Worm (Caenorhabditis elegans): Measurements from ENCODE around the gene hst-2.

Gene hst-2

ce11 chrX:11248083-11248482 lies 41.1 kb upstream of the hst-2 start:
- TF ChIP-seq madf-2 (tag; optimal IDR thresholded peaks at IDR 0.05) (no peak), dve-1 (tag; optimal IDR thresholded peaks at IDR 0.05) (peak; percentile 27), lin-11 (tag; optimal IDR thresholded peaks at IDR 0.05) (no peak), fkh-10 (GFP tag; optimal IDR thresholded peaks at IDR 0.05) (no peak), tbx-7 (tag; optimal IDR thresholded peaks at IDR 0.05) (no peak), hlh-30 (tag; optimal IDR thresholded peaks at IDR 0.05; ENCODE audit: insufficient read depth) (peak; percentile 92), fkh-6 (tag; optimal IDR thresholded peaks at IDR 0.05) (peak; percentile 28), elt-2 (tag; optimal IDR thresholded peaks at IDR 0.05) (peak; percentile 3), rnt-1 (tag; optimal IDR thresholded peaks at IDR 0.05) (peak; percentile 37), hlh-6 (tag; optimal IDR thresholded peaks at IDR 0.05) (peak; percentile 75), ceh-2 (tag; optimal IDR thresholded peaks at IDR 0.05) (peak; percentile 59), pros-1 (tag; optimal IDR thresholded peaks at IDR 0.05) (no peak), F13H6.1 (tag; optimal IDR thresholded peaks at IDR 0.05) (no peak), C08G9.2 (tag; optimal IDR thresholded peaks at IDR 0.05) (peak; percentile 44), ceh-31 (tag; optimal IDR thresholded peaks at IDR 0.05) (peak; percentile 40), ets-4 (tag; optimal IDR thresholded peaks at IDR 0.05) (no peak), ceh-34 (tag; optimal IDR thresholded peaks at IDR 0.05) (peak; percentile 79), ceh-19 (GFP tag; optimal IDR thresholded peaks at IDR 0.05) (no peak), syd-9 (tag; optimal IDR thresholded peaks at IDR 0.05) (no peak), tbx-2 (tag; optimal IDR thresholded peaks at IDR 0.05) (peak; percentile 47), nfya-1 (tag; optimal IDR thresholded peaks at IDR 0.05) (peak; percentile 40), ceh-18 (tag; optimal IDR thresholded peaks at IDR 0.05) (peak; percentile 17), pha-2 (tag; optimal IDR thresholded peaks at IDR 0.05) (no peak), ref-2 (tag; optimal IDR thresholded peaks at IDR 0.05) (peak; percentile 19), sdc-2 (tag; optimal IDR thresholded peaks at IDR 0.05) (peak; percentile 58)

- TF ChIP-seq elt-2 (tag; optimal IDR thresholded peaks at IDR 0.05) (no peak), K09A11.1 (tag; optimal IDR thresholded peaks at IDR 0.05; ENCODE audit: insufficient read depth) (no peak), fkh-6 (tag; optimal IDR thresholded peaks at IDR 0.05) (no peak), unc-42 (tag; optimal IDR thresholded peaks at IDR 0.05) (peak; percentile 76), ztf-16 (tag; optimal IDR thresholded peaks at IDR 0.05) (no peak), che-1 (tag; optimal IDR thresholded peaks at IDR 0.05) (no peak), lin-11 (tag; optimal IDR thresholded peaks at IDR 0.05) (no peak)
These were observed 38.1 kb upstream of the hst-2 start for ce11 chrX:11245056-11245455.

ce11 chrX:11243604-11244003 lies 36.6 kb upstream of the hst-2 start:
- TF ChIP-seq pax-1 (tag; optimal IDR thresholded peaks at IDR 0.05) (no peak), pha-4 (tag; optimal IDR thresholded peaks at IDR 0.05) (no peak), ceh-22 (tag; optimal IDR thresholded peaks at IDR 0.05) (no peak), hlh-13 (GFP tag; optimal IDR thresholded peaks at IDR 0.05) (no peak), dmd-4 (tag; optimal IDR thresholded peaks at IDR 0.05; ENCODE audit: borderline replicate concordance) (no peak), pha-2 (tag; optimal IDR thresholded peaks at IDR 0.05) (no peak), nhr-232 (tag; optimal IDR thresholded peaks at IDR 0.05) (no peak), unc-3 (GFP tag; conservative IDR thresholded peaks at IDR 0.05) (no peak), unc-3 (tag; optimal IDR thresholded peaks at IDR 0.05) (no peak), C08G9.2 (tag; optimal IDR thresholded peaks at IDR 0.05) (no peak), ref-2 (tag; optimal IDR thresholded peaks at IDR 0.05) (no peak), K02D7.2 (tag; optimal IDR thresholded peaks at IDR 0.05) (no peak), unc-42 (tag; optimal IDR thresholded peaks at IDR 0.05) (no peak), elt-2 (tag; optimal IDR thresholded peaks at IDR 0.05) (no peak), pag-3 (tag; optimal IDR thresholded peaks at IDR 0.05; ENCODE audit: borderline replicate concordance) (no peak), tbx-7 (tag; optimal IDR thresholded peaks at IDR 0.05) (no peak)

All from whole organism, late embryonic.